Fruit fly (Drosophila melanogaster) whole organism, pupa: ENCODE results near the gene CG9667.

Experiments
- CG10348 ChIP-seq: fragments of 200-800 bp; sonication (Bioruptor generic); IDR thresholded peaks from 2 replicates; pipeline ENCODE4 v1.3.6; 2022; ENCODE audit warnings: missing biosample characterization, missing genetic modification characterization
- CG12605 ChIP-seq: fragments of 200-800 bp; sonication (Bioruptor generic); IDR thresholded peaks from 2 replicates; pipeline ENCODE4 v1.3.6; 2022; ENCODE audit warnings: missing biosample characterization, missing genetic modification characterization
- CG13204 ChIP-seq: fragments of 200-800 bp; sonication (Bioruptor generic); optimal IDR thresholded peaks from 2 replicates; lab custom pipeline; 2018; ENCODE audit warnings: missing biosample characterization, mild to moderate bottlenecking, missing genetic modification characterization, moderate library complexity
- CG34367 ChIP-seq: fragments of 200-800 bp; sonication (Bioruptor generic); optimal IDR thresholded peaks from 2 replicates; lab custom pipeline; 2018; ENCODE audit warnings: missing biosample characterization, mild to moderate bottlenecking, missing genetic modification characterization
- CG8159 ChIP-seq: fragments of 200-800 bp; sonication (Bioruptor generic); optimal IDR thresholded peaks from 3 replicates; lab custom pipeline; 2018; ENCODE audit warnings: missing biosample characterization, mild to moderate bottlenecking, missing genetic modification characterization, moderate library complexity
- CG8301 ChIP-seq: fragments of 200-800 bp; sonication (Bioruptor generic); optimal IDR thresholded peaks from 2 replicates; lab custom pipeline; 2018; ENCODE audit warnings: missing biosample characterization, mild to moderate bottlenecking, missing genetic modification characterization
- D1 ChIP-seq: fragments of 200-800 bp; sonication (Bioruptor generic); optimal IDR thresholded peaks from 2 replicates; lab custom pipeline; 2018; ENCODE audit warnings: missing biosample characterization, mild to moderate bottlenecking, missing genetic modification characterization, moderate library complexity
- EcR ChIP-seq: fragments of 200-800 bp; sonication (Bioruptor generic); optimal IDR thresholded peaks from 3 replicates; lab custom pipeline; 2019; ENCODE audit warnings: missing biosample characterization, missing genetic modification characterization, mild to moderate bottlenecking, moderate library complexity, missing genetic modification reagents
- Pif1A ChIP-seq: fragments of 200-800 bp; sonication (Bioruptor generic); optimal IDR thresholded peaks from 3 replicates; lab custom pipeline; 2016; ENCODE audit warnings: missing biosample characterization, missing genetic modification characterization
- Pif1B ChIP-seq: fragments of 200-800 bp; sonication (Bioruptor generic); optimal IDR thresholded peaks from 3 replicates; lab custom pipeline; 2016; ENCODE audit warnings: missing biosample characterization, missing genetic modification characterization
- Snoo ChIP-seq: fragments of 200-800 bp; sonication (Bioruptor generic); optimal IDR thresholded peaks from 3 replicates; lab custom pipeline; 2017; ENCODE audit warnings: missing biosample characterization, mild to moderate bottlenecking, missing genetic modification characterization, inconsistent platforms
- fd96Ca ChIP-seq: fragments of 200-800 bp; sonication (Bioruptor generic); IDR thresholded peaks from 3 replicates; pipeline ENCODE4 v1.3.6; 2022; ENCODE audit warnings: missing biosample characterization, missing genetic modification characterization
- gl ChIP-seq: fragments of 200-800 bp; sonication (Bioruptor generic); optimal IDR thresholded peaks from 2 replicates; lab custom pipeline; 2018; ENCODE audit warnings: missing biosample characterization, mild to moderate bottlenecking, missing genetic modification characterization
- rn ChIP-seq: fragments of 200-800 bp; sonication (Bioruptor generic); IDR thresholded peaks from 2 replicates; pipeline ENCODE4 v1.3.6; 2022; ENCODE audit warnings: missing biosample characterization, missing genetic modification characterization

- TF ChIP-seq EcR: no peak
- no peak for TF ChIP-seq D1
- no peak for TF ChIP-seq Pif1A (GFP tag; lab: Kevin White, UChicago)
- TF ChIP-seq Snoo (tag; lab: Kevin White, UChicago): no peak
- TF ChIP-seq CG10348: no peak
- no peak for TF ChIP-seq CG12605 (GFP tag; lab: Robert Waterston, UW)
- TF ChIP-seq CG13204: no peak
- no peak for TF ChIP-seq CG34367 (tag; lab: Kevin White, UChicago)
- no peak for TF ChIP-seq rn
- no peak for TF ChIP-seq gl (tag; lab: Kevin White, UChicago)
- no peak for TF ChIP-seq fd96Ca (GFP tag; lab: Robert Waterston, UW)
- no peak for TF ChIP-seq Pif1B (GFP tag; lab: Kevin White, UChicago)
- TF ChIP-seq CG8301 (tag; lab: Kevin White, UChicago): no peak
- TF ChIP-seq CG8159 (tag; lab: Kevin White, UChicago): no peak
Observed at dm6 chr3R:8140628-8141372, 14.6 kb upstream of the CG9667 start.
